Worm (Caenorhabditis elegans) whole organism, late embryonic: ENCODE data around the gene Y50E8A.5.

Source experiments
- C38D4.7 ChIP-seq: fragments of 200-800 bp; sonication (Bioruptor generic); optimal IDR thresholded peaks from 2 replicates; lab custom pipeline; 2018; ENCODE audit warnings: mild to moderate bottlenecking, missing genetic modification characterization, moderate library complexity, missing compliant biosample characterization
- K09A11.1 ChIP-seq: sonication (generic microtip); optimal IDR thresholded peaks from 2 replicates; lab custom pipeline; 2017; ENCODE audit warnings: antibody characterized with exemption, mild to moderate bottlenecking, missing genetic modification characterization, missing compliant biosample characterization; ENCODE audit not compliant: insufficient read depth
- T23F11.4 ChIP-seq: fragments of 200-800 bp; sonication (Bioruptor generic); optimal IDR thresholded peaks from 2 replicates; lab custom pipeline; 2018; ENCODE audit warnings: mild to moderate bottlenecking, missing genetic modification characterization, missing compliant biosample characterization
- ahr-1 ChIP-seq: sonication (generic microtip); optimal IDR thresholded peaks from 2 replicates; lab custom pipeline; 2016; ENCODE audit warnings: missing genetic modification characterization, missing compliant biosample characterization
- ceh-14 ChIP-seq: sonication (generic microtip); optimal IDR thresholded peaks from 2 replicates; lab custom pipeline; 2016; ENCODE audit warnings: missing genotype, missing genetic modification characterization, missing compliant biosample characterization
- ceh-2 ChIP-seq: sonication (generic microtip); optimal IDR thresholded peaks from 2 replicates; lab custom pipeline; 2016; ENCODE audit warnings: missing genotype, missing genetic modification characterization, missing compliant biosample characterization
- ceh-30 ChIP-seq: fragments of 150-350 bp; optimal IDR thresholded peaks from 2 replicates; lab custom pipeline; 2014; ENCODE audit warnings: missing biosample characterization, missing genetic modification characterization
- ceh-48 ChIP-seq: sonication (generic microtip); optimal IDR thresholded peaks from 2 replicates; lab custom pipeline; 2016; ENCODE audit warnings: missing genetic modification characterization, inconsistent platforms, missing compliant biosample characterization
- ceh-9 ChIP-seq: sonication (generic microtip); optimal IDR thresholded peaks from 2 replicates; lab custom pipeline; 2016; ENCODE audit warnings: mild to moderate bottlenecking, missing genetic modification characterization, inconsistent platforms, missing compliant biosample characterization
- che-1 ChIP-seq: sonication (generic microtip); optimal IDR thresholded peaks from 2 replicates; lab custom pipeline; 2016; ENCODE audit warnings: mild to moderate bottlenecking, missing genetic modification characterization, missing compliant biosample characterization
- elt-2 ChIP-seq: sonication (generic microtip); optimal IDR thresholded peaks from 2 replicates; lab custom pipeline; 2016; ENCODE audit warnings: missing genetic modification reagents, missing genetic modification characterization, missing compliant biosample characterization
- elt-4 ChIP-seq: sonication (generic microtip); optimal IDR thresholded peaks from 2 replicates; lab custom pipeline; 2016; ENCODE audit warnings: missing genetic modification characterization, missing compliant biosample characterization
- fax-1 ChIP-seq: sonication (generic microtip); optimal IDR thresholded peaks from 2 replicates; lab custom pipeline; 2016; ENCODE audit warnings: missing genotype, missing genetic modification characterization, missing compliant biosample characterization
- fkh-6 ChIP-seq: sonication (generic microtip); optimal IDR thresholded peaks from 2 replicates; lab custom pipeline; 2016; ENCODE audit warnings: missing genetic modification characterization, missing compliant biosample characterization
- hlh-13 ChIP-seq: fragments of 200-800 bp; sonication (Bioruptor generic); optimal IDR thresholded peaks from 2 replicates; lab custom pipeline; 2018; ENCODE audit warnings: mild to moderate bottlenecking, missing genetic modification characterization, missing compliant biosample characterization
- hlh-30 ChIP-seq: sonication (generic microtip); optimal IDR thresholded peaks from 2 replicates; lab custom pipeline; 2017; ENCODE audit warnings: antibody characterized with exemption, missing genetic modification characterization, missing compliant biosample characterization; ENCODE audit not compliant: insufficient read depth
- hlh-6 ChIP-seq: sonication (generic microtip); optimal IDR thresholded peaks from 2 replicates; lab custom pipeline; 2016; ENCODE audit warnings: missing genotype, missing genetic modification characterization, missing compliant biosample characterization
- hlh-8 ChIP-seq: sonication (generic microtip); optimal IDR thresholded peaks from 2 replicates; lab custom pipeline; 2016; ENCODE audit warnings: missing genotype, missing genetic modification characterization, missing compliant biosample characterization
- lim-6 ChIP-seq: sonication (generic microtip); optimal IDR thresholded peaks from 2 replicates; lab custom pipeline; 2016; ENCODE audit warnings: missing genetic modification characterization, missing compliant biosample characterization
- lin-11 ChIP-seq: fragments of 200-800 bp; sonication (Bioruptor generic); optimal IDR thresholded peaks from 2 replicates; lab custom pipeline; 2018; ENCODE audit warnings: mild to moderate bottlenecking, missing genetic modification characterization, missing compliant biosample characterization
- mec-3 ChIP-seq: sonication (generic microtip); optimal IDR thresholded peaks from 2 replicates; lab custom pipeline; 2016; ENCODE audit warnings: borderline replicate concordance, missing genetic modification characterization, missing compliant biosample characterization
- nfya-1 ChIP-seq: sonication (generic microtip); optimal IDR thresholded peaks from 2 replicates; lab custom pipeline; 2017; ENCODE audit warnings: missing genetic modification characterization, mild to moderate bottlenecking, missing compliant biosample characterization, antibody characterized with exemption, moderate library complexity
- nhr-11 ChIP-seq: fragments of 150-350 bp; optimal IDR thresholded peaks from 2 replicates; lab custom pipeline; 2014; ENCODE audit warnings: missing biosample characterization, missing genetic modification characterization
- odd-2 ChIP-seq: sonication (generic microtip); optimal IDR thresholded peaks from 2 replicates; lab custom pipeline; 2017; ENCODE audit warnings: antibody characterized with exemption, mild to moderate bottlenecking, missing genetic modification characterization, missing compliant biosample characterization
- pag-3 ChIP-seq: sonication (generic microtip); optimal IDR thresholded peaks from 2 replicates; lab custom pipeline; 2016; ENCODE audit warnings: missing compliant biosample characterization, missing genetic modification characterization, borderline replicate concordance
- pat-9 ChIP-seq: fragments of 200-800 bp; sonication (Bioruptor generic); optimal IDR thresholded peaks from 2 replicates; lab custom pipeline; 2018; ENCODE audit warnings: mild to moderate bottlenecking, missing genetic modification characterization, moderate library complexity, missing compliant biosample characterization
- pax-1 ChIP-seq: fragments of 150-350 bp; optimal IDR thresholded peaks from 2 replicates; lab custom pipeline; 2014; ENCODE audit warnings: missing biosample characterization, missing genetic modification characterization
- pha-4 ChIP-seq: fragments of 150-350 bp; optimal IDR thresholded peaks from 2 replicates; lab custom pipeline; 2018; ENCODE audit warnings: missing biosample characterization, missing genetic modification reagents, missing genetic modification characterization
- pqm-1 ChIP-seq: sonication (generic microtip); optimal IDR thresholded peaks from 2 replicates; lab custom pipeline; 2016; ENCODE audit warnings: missing genetic modification characterization, missing compliant biosample characterization
- pros-1 ChIP-seq: fragments of 150-350 bp; optimal IDR thresholded peaks from 2 replicates; lab custom pipeline; 2014; ENCODE audit warnings: missing biosample characterization, missing genetic modification reagents, missing genetic modification characterization
- ref-2 ChIP-seq: sonication (generic microtip); optimal IDR thresholded peaks from 2 replicates; lab custom pipeline; 2016; ENCODE audit warnings: missing genetic modification characterization, missing compliant biosample characterization
- sdc-2 ChIP-seq: sonication (generic microtip); optimal IDR thresholded peaks from 2 replicates; lab custom pipeline; 2016; ENCODE audit warnings: missing genotype, missing genetic modification characterization, missing compliant biosample characterization
- sox-2 ChIP-seq: fragments of 200-800 bp; sonication (Bioruptor generic); IDR thresholded peaks from 2 replicates; pipeline ENCODE4 v1.3.6; 2022; ENCODE audit warnings: missing genetic modification reagents, missing genetic modification characterization, missing compliant biosample characterization
- sox-4 ChIP-seq: sonication (generic microtip); optimal IDR thresholded peaks from 2 replicates; lab custom pipeline; 2017; ENCODE audit warnings: mild to moderate bottlenecking, missing genetic modification characterization, inconsistent platforms, missing compliant biosample characterization
- tbx-7 ChIP-seq: sonication (generic microtip); optimal IDR thresholded peaks from 2 replicates; lab custom pipeline; 2016; ENCODE audit warnings: missing genotype, missing genetic modification characterization, missing compliant biosample characterization
- unc-3 ChIP-seq, 2 experiments: fragments of 200-800 bp in 1 of 2; sonication (Bioruptor generic) in 1 of 2; sonication (generic microtip) in 1 of 2; conservative IDR thresholded peaks in 1 of 2; optimal IDR thresholded peaks in 1 of 2; 2 replicates each; pipeline versions ENCODE4 v1.3.6 to Lab custom; 2016 to 2022; ENCODE audit warnings: missing compliant biosample characterization in 2 of 2, missing genetic modification characterization in 2 of 2, missing genetic modification reagents in 1 of 2
- unc-42 ChIP-seq: sonication (generic microtip); optimal IDR thresholded peaks from 2 replicates; lab custom pipeline; 2016; ENCODE audit warnings: missing genotype, missing genetic modification characterization, missing compliant biosample characterization
- unc-86 ChIP-seq: sonication (generic microtip); optimal IDR thresholded peaks from 2 replicates; lab custom pipeline; 2016; ENCODE audit warnings: missing genetic modification characterization, missing compliant biosample characterization
- ztf-16 ChIP-seq: sonication (generic microtip); optimal IDR thresholded peaks from 2 replicates; lab custom pipeline; 2017; ENCODE audit warnings: missing genetic modification characterization, missing compliant biosample characterization

Gene Y50E8A.5

DNA sequence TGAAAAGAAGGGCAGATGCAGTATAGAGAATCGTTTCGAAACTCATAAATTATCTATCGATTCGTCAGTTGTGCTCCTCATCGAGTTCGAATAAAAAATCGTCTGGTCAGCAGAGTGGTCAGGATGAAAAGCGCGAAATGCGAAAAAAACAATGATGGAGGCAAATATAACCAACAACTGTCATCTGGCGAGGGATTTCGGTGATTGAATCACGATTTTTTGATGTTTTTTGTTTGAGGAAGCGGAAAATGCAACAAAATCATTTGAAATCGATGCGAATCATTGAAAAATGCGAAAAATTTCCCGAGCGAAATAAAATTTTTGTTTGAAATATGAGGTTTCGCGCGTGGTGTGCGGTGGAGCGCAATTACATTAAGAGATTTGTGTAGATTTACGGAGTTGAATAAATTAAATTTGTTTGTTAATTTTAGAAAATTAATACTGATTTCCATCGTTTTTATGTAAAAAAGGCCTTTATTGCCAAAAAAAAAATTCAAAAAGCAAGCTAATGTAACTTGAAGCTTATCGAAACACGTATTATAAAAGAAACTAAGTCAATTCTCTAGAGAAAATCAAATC lies 2.5 kb downstream of the Y50E8A.5 start, which contains the start of gene unc-61:
Gene unc-61, minus strand, starts transcription at position 51 of the 579 bp plus-strand sequence.
- TF ChIP-seq odd-2 (tag; lab: Kevin White, UChicago): no peak
- no peak for TF ChIP-seq lin-11
- TF ChIP-seq pat-9 (tag; lab: Kevin White, UChicago): no peak
- TF ChIP-seq ceh-30 (tag; lab: Kevin White, UChicago): no peak
- TF ChIP-seq pag-3 (tag; lab: Kevin White, UChicago): no peak
- TF ChIP-seq K09A11.1 (tag; lab: Kevin White, UChicago): no peak
- TF ChIP-seq tbx-7 (tag; lab: Kevin White, UChicago): no peak
- TF ChIP-seq unc-42 (tag; lab: Kevin White, UChicago): peak; percentile 90

DNA sequence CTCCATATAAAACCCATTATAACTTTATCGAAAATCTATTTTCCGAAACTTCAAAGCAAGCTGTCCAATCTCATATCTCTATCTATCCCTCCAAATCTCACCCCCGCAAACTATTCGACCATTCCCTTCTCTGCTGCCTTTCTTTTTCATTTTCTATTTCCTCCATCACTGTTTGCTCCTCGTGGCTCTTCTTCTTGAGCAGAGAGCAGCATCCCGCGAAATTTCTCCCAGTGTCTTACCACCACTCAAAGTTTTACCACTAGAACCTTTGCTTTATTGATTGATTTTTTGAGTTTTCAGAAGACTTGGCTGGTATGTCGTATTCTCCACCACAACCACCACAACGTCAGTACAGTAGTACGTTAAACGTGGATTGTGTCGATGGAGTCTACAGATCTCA lies 7.4 kb downstream of the Y50E8A.5 start, which contains the start of gene oig-3:
Gene oig-3, plus strand, starts transcription at position 301 of the 400 bp plus-strand sequence.
- TF ChIP-seq pax-1 (tag; lab: Kevin White, UChicago) (no peak), che-1 (tag; lab: Kevin White, UChicago) (no peak), ceh-48 (no peak), nfya-1 (no peak), nhr-11 (tag; lab: Kevin White, UChicago) (no peak), sox-4 (no peak), ceh-14 (tag; lab: Kevin White, UChicago) (no peak), sox-2 (GFP tag; lab: Robert Waterston, UW) (no peak), unc-3 (GFP tag; conservative IDR thresholded peaks at IDR 0.05; lab: Robert Waterston, UW) (no peak), unc-3 (tag; optimal IDR thresholded peaks at IDR 0.05; lab: Kevin White, UChicago) (no peak), fax-1 (tag; lab: Kevin White, UChicago) (no peak), elt-2 (tag; lab: Kevin White, UChicago) (no peak)

DNA sequence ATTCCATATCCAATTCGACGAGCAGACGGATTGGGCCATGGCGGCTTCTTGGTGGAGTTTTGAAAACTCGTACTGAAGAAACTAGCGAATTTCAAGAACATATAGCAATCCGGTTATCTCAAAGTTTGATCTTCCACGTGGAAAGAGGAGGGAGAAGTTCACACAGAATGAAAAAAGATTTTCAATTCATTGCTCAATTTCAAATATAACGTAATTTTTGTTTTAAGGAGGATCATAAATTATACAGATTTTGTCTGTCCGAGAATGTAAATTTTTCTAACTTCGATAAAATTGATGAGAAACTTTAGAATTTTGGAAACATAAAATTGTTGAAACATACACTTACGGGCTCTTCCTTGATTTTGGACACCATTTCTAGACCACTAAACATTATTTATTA lies 8.0 kb downstream of the Y50E8A.5 start, which contains the start of gene Y50E8A.2:
Gene Y50E8A.2, minus strand, starts transcription at position 101 of the 400 bp plus-strand sequence.
- no peak for TF ChIP-seq sdc-2 (tag; lab: Kevin White, UChicago)
- no peak for TF ChIP-seq elt-4 (tag; lab: Kevin White, UChicago)
- TF ChIP-seq T23F11.4 (GFP tag; lab: Kevin White, UChicago): no peak

DNA sequence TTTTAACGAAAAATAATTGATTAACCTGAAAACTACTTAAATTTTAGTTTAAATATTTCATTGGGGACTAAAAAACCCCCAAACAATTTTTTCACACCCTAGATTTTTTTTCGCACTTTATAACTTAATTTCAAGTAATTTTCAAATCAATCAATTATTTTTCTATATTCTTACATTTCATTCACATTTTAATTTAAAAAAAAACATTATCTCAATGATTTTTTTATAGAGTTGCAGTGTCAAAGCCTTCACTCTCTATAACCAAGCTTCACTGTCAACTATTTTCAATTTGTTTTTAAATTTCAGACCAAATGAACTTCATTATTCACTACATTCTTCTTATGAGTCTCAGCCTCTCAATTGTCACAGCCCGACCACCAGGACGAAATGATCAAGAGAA lies 10.2 kb downstream of the Y50E8A.5 start, which contains the start of gene Y50E8A.1:
Gene Y50E8A.1, plus strand, starts transcription at position 301 of the 400 bp plus-strand sequence.
- TF ChIP-seq nfya-1 (no peak), hlh-8 (tag; lab: Kevin White, UChicago) (no peak), ceh-9 (tag; lab: Kevin White, UChicago) (no peak), fkh-6 (tag; lab: Kevin White, UChicago) (no peak), ztf-16 (tag; lab: Kevin White, UChicago) (no peak), ahr-1 (no peak), sdc-2 (tag; lab: Kevin White, UChicago) (no peak), ref-2 (tag; lab: Kevin White, UChicago) (no peak), unc-42 (tag; lab: Kevin White, UChicago) (no peak)

DNA sequence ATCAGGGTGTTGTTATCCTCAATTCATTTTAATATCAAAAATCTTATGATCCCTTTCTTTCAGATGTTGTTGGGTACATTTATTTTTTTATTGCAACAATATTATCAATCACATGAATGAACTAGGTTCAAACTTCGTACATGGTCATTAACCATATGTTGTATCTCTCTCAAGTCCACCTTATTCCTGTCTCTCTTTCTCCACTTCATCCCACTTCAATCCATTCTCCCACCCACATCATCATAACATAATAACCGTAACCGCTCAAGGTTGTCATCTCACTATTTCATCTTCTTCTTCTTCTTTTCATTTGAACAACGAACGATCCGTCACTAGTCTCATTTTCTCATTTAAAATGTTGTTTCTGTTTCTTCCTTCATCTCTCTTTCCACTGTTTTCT lies 11.3 kb downstream of the Y50E8A.5 start:
- no peak for TF ChIP-seq sdc-2 (tag; lab: Kevin White, UChicago)
- no peak for TF ChIP-seq T23F11.4 (GFP tag; lab: Kevin White, UChicago)
- no peak for TF ChIP-seq C38D4.7 (GFP tag; lab: Kevin White, UChicago)
- TF ChIP-seq hlh-6 (tag; lab: Kevin White, UChicago): no peak
- no peak for TF ChIP-seq unc-86 (tag; lab: Kevin White, UChicago)
- no peak for TF ChIP-seq mec-3 (tag; lab: Kevin White, UChicago)
- no peak for TF ChIP-seq sox-4
- no peak for TF ChIP-seq ceh-2 (tag; lab: Kevin White, UChicago)
- TF ChIP-seq lim-6: no peak
- TF ChIP-seq pha-4: no peak
- TF ChIP-seq ztf-16 (tag; lab: Kevin White, UChicago): no peak
- TF ChIP-seq pros-1 (tag; lab: Kevin White, UChicago): no peak
- TF ChIP-seq nhr-11 (tag; lab: Kevin White, UChicago): no peak
- no peak for TF ChIP-seq pqm-1 (tag; lab: Kevin White, UChicago)
- TF ChIP-seq hlh-13 (GFP tag; lab: Kevin White, UChicago): no peak
- TF ChIP-seq hlh-30 (tag; lab: Kevin White, UChicago): no peak
